Fruit fly (Drosophila melanogaster) whole organism: Measurements from ENCODE around the gene CG14434.

ENCODE experiments used
- CG8478 ChIP-seq: fragments of >200 bp; optimal IDR thresholded peaks from 2 replicates; lab custom pipeline; 2018; ENCODE audit warnings: inconsistent platforms
- pan ChIP-seq: fragments of >200 bp; optimal IDR thresholded peaks from 2 replicates; lab custom pipeline; 2017
- psq ChIP-seq: fragments of >200 bp; optimal IDR thresholded peaks from 2 replicates; lab custom pipeline; 2017

- TF ChIP-seq pan (lab: Kevin White, UChicago) (no peak), CG8478 (lab: Kevin White, UChicago) (no peak), psq (no peak)
These were observed 46.3 kb downstream of the CG14434 start, which contains the start of the genes Nf-YC and xit for dm6 chrX:6820703-6821102.
